Worm (Caenorhabditis elegans) whole organism, early embryonic: ENCODE results near the gene wah-1.

Experiments used
- pes-1 ChIP-seq: fragments of 200-800 bp; sonication (Bioruptor generic); IDR thresholded peaks from 2 replicates; pipeline ENCODE4 v1.3.6; 2022; ENCODE audit warnings: missing genetic modification reagents, missing genetic modification characterization, missing compliant biosample characterization
- tbx-37 ChIP-seq: fragments of 200-800 bp; sonication (Bioruptor generic); conservative IDR thresholded peaks from 2 replicates; pipeline ENCODE4 v1.3.6; 2022; ENCODE audit warnings: missing genetic modification reagents, missing genetic modification characterization, missing compliant biosample characterization

ce11 chrIII:11980743-11981142 is 9.2 kb upstream of the wah-1 start:
- TF ChIP-seq tbx-37 (GFP tag; lab: Robert Waterston, UW) (no peak), pes-1 (GFP tag; lab: Robert Waterston, UW) (no peak)
